Worm (Caenorhabditis elegans) whole organism, L2 larva: ENCODE measurements around the gene Y97E10C.1.

Experiments
- ZK546.5 ChIP-seq: sonication (generic microtip); optimal IDR thresholded peaks from 2 replicates; lab custom pipeline; 2017; ENCODE audit warnings: missing biosample characterization, missing genetic modification characterization
- ceh-16 ChIP-seq: fragments of 150-350 bp; optimal IDR thresholded peaks from 2 replicates; lab custom pipeline; 2014; ENCODE audit warnings: missing biosample characterization, missing genetic modification characterization
- dmd-4 ChIP-seq: sonication (generic microtip); optimal IDR thresholded peaks from 2 replicates; lab custom pipeline; 2017; ENCODE audit warnings: missing biosample characterization, missing genetic modification characterization
- elt-1 ChIP-seq: fragments of 150-350 bp; optimal IDR thresholded peaks from 2 replicates; lab custom pipeline; 2014; ENCODE audit warnings: missing biosample characterization, missing genetic modification characterization
- elt-3 ChIP-seq: sonication (generic microtip); optimal IDR thresholded peaks from 2 replicates; lab custom pipeline; 2017; ENCODE audit warnings: missing biosample characterization, missing genetic modification characterization
- fos-1 ChIP-seq: fragments of 150-350 bp; optimal IDR thresholded peaks from 2 replicates; lab custom pipeline; 2014; ENCODE audit warnings: missing biosample characterization, missing genetic modification characterization
- gmeb-1 ChIP-seq: fragments of 150-350 bp; optimal IDR thresholded peaks from 2 replicates; lab custom pipeline; 2014; ENCODE audit warnings: missing biosample characterization, missing genetic modification characterization
- lin-13 ChIP-seq: fragments of 150-350 bp; optimal IDR thresholded peaks from 2 replicates; lab custom pipeline; 2014; ENCODE audit warnings: missing biosample characterization, missing genetic modification reagents, missing genetic modification characterization
- lin-39 ChIP-seq: fragments of 150-350 bp; optimal IDR thresholded peaks from 2 replicates; lab custom pipeline; 2014; ENCODE audit warnings: missing biosample characterization, missing genetic modification reagents, missing genetic modification characterization
- mab-5 ChIP-seq: fragments of 150-350 bp; optimal IDR thresholded peaks from 2 replicates; lab custom pipeline; 2014; ENCODE audit warnings: missing biosample characterization, missing genetic modification characterization
- nhr-11 ChIP-seq: fragments of 150-350 bp; optimal IDR thresholded peaks from 2 replicates; lab custom pipeline; 2014; ENCODE audit warnings: missing biosample characterization, missing genetic modification characterization
- nhr-237 ChIP-seq: fragments of 150-350 bp; optimal IDR thresholded peaks from 2 replicates; lab custom pipeline; 2014; ENCODE audit warnings: missing biosample characterization, missing genetic modification characterization
- nhr-25 ChIP-seq: fragments of 150-350 bp; sonication (generic microtip); optimal IDR thresholded peaks from 3 replicates; lab custom pipeline; 2014; ENCODE audit warnings: missing biosample characterization, missing genetic modification characterization
- nhr-77 ChIP-seq: fragments of 150-350 bp; optimal IDR thresholded peaks from 2 replicates; lab custom pipeline; 2014; ENCODE audit warnings: missing biosample characterization, missing genetic modification characterization
- sma-9 ChIP-seq, 2 experiments: fragments of 150-350 bp in 1 of 2; sonication (generic microtip) in 1 of 2; optimal IDR thresholded peaks; 2 replicates each; lab custom pipeline; 2014 to 2016; ENCODE audit warnings: missing genetic modification characterization in 2 of 2, mild to moderate bottlenecking in 1 of 2, missing biosample characterization in 1 of 2, missing compliant biosample characterization in 1 of 2, missing genetic modification reagents in 1 of 2, moderate library complexity in 1 of 2
- unc-39 ChIP-seq: fragments of 150-350 bp; optimal IDR thresholded peaks from 2 replicates; lab custom pipeline; 2014; ENCODE audit warnings: missing biosample characterization, missing genetic modification characterization
- unc-62 ChIP-seq: fragments of 150-350 bp; optimal IDR thresholded peaks from 2 replicates; lab custom pipeline; 2014; ENCODE audit warnings: missing biosample characterization, missing genetic modification reagents, missing genetic modification characterization

Y97E10C.1 gene

DNA sequence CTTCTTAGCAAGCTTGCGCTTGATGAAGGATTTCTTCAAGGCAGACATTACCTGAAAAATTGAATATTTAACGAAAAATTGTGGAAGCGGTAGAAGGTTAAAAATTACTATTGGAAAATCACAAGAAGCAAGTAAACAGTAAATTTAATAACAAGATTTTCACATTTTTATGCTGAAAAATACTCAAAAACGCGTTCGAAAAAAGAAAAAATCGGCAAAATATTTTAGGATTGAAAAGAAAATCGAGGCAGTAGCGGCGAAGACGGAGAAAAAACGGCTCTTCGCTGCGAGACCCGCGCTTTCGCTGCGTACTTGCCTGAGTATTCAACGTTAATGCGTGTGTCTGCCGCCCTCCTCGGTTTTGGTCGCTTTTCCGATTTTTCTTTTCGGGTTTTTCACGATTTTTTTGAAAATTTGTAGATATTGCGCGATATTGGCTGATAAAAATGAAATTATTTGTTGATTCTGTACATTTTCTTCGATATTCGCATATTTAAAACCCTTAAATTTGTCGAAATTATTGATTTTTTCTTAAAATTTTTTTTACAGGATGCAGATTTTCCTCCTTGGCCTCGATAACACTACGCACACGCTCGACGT, 47.5 kb downstream of the Y97E10C.1 start, which contains the start of the genes rpl-39 and rps-30 (continued):
- peak; percentile 78 for TF ChIP-seq nhr-25 (tag; lab: Kevin White, UChicago)

ce11 chrV:7777098-7777497, 48.4 kb downstream of the Y97E10C.1 start, which contains the start of gene C26F1.3:
C26F1.3 (plus strand) TSS chrV:7777300.
- TF ChIP-seq lin-39 (tag; lab: Kevin White, UChicago) (no peak), dmd-4 (tag; lab: Kevin White, UChicago) (no peak), unc-62 (GFP tag; lab: Kevin White, UChicago) (no peak)

DNA sequence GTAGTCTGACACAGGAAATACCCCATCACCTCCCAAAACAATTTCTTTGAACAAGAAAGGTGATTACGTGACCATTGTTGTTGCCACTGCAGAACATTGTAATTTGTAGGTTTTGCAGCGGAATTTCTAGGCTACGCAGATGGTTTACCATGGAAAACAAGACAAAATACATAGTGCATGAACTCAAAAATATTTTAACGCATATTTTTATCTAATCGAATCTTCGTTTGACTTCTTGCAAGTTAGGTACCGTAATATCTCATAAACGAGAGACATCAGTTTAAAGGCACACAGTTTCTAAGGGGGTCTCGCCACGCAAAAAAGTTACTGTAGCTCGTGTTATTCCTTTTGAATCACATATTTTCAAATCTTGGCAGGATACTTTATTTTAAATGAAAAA, 50.3 kb downstream of the Y97E10C.1 start:
- TF ChIP-seq ceh-16: no peak
- no peak for TF ChIP-seq gmeb-1
- TF ChIP-seq mab-5 (tag; lab: Kevin White, UChicago): no peak
- no peak for TF ChIP-seq elt-1 (tag; lab: Kevin White, UChicago)
- TF ChIP-seq nhr-77 (tag; lab: Kevin White, UChicago): no peak
- TF ChIP-seq nhr-237: no peak
- TF ChIP-seq unc-39: no peak
- TF ChIP-seq dmd-4 (tag; lab: Kevin White, UChicago): no peak
- TF ChIP-seq nhr-11 (tag; lab: Kevin White, UChicago): no peak
- TF ChIP-seq fos-1 (tag; lab: Kevin White, UChicago): no peak
- no peak for TF ChIP-seq sma-9 (GFP tag; optimal IDR thresholded peaks at IDR 0.05; lab: Kevin White, UChicago)
- no peak for TF ChIP-seq sma-9 (tag; optimal IDR thresholded peaks at IDR 0.05; lab: Kevin White, UChicago)
- no peak for TF ChIP-seq elt-3 (tag; lab: Kevin White, UChicago)
- no peak for TF ChIP-seq lin-13 (GFP tag; lab: Kevin White, UChicago)
- TF ChIP-seq ZK546.5 (tag; lab: Kevin White, UChicago): no peak
